Worm (Caenorhabditis elegans): ENCODE data around the gene npp-15.
A peak's percentile ranks its signal among the peaks of the same experiment; 100 is the strongest.

The npp-15 gene

ce11 chrIII:7972687-7973086 lies 43.8 kb downstream of the npp-15 start:
- no peak for TF ChIP-seq ref-1 (GFP tag; conservative IDR thresholded peaks at IDR 0.05)

DNA sequence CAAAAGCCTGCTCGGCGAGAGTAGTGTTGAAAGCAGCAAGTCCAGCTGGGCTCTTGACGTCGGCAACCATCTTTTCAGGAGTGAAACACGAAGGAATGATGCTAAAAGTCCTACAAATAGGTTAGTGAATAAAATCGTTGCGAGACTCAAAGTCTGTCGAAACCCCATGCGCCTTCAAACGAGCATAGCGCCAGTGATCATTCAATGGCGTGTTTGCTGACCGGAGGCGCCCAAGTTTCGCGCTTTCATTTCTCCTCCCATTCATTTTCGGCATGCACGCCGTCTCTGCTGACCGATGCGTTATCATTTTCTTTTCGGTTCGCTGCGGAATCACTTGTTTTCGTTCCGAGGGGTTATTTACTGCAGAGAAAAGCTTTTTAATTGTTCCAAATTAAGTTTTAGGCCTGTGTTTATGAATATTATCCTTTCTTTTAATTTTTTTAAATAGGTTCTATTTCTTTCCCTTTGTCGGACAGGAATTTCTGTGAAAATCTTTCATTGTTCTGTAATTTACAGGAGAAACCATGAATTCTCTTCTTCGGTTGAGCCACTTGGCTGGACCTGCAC lies 44.4 kb downstream of the npp-15 start, which contains the start of the genes eef-1B.1 and aco-2:
eef-1B.1 (minus strand) TSS at position 186 of the 567 bp plus-strand sequence.
aco-2 (plus strand) TSS at position 517 of the 567 bp plus-strand sequence.
- TF ChIP-seq cog-1 (tag; optimal IDR thresholded peaks at IDR 0.05) (peak; percentile 1), med-1 (GFP tag; optimal IDR thresholded peaks at IDR 0.05; ENCODE audit: insufficient read depth) (no peak)

ce11 chrIII:7973968-7974607 lies 45.2 kb downstream of the npp-15 start:
- TF ChIP-seq ref-1 (GFP tag; conservative IDR thresholded peaks at IDR 0.05) (no peak), T22C8.4 (GFP tag; IDR thresholded peaks at IDR 0.05) (no peak), ztf-29 (GFP tag; IDR thresholded peaks at IDR 0.05) (no peak), cog-1 (tag; optimal IDR thresholded peaks at IDR 0.05) (no peak), flt-1 (GFP tag; IDR thresholded peaks at IDR 0.05) (no peak), med-1 (GFP tag; optimal IDR thresholded peaks at IDR 0.05; ENCODE audit: insufficient read depth) (no peak), klf-2 (GFP tag; conservative IDR thresholded peaks at IDR 0.05) (no peak), tab-1 (GFP tag; IDR thresholded peaks at IDR 0.05) (no peak), ztf-23 (GFP tag; IDR thresholded peaks at IDR 0.05) (no peak)

DNA sequence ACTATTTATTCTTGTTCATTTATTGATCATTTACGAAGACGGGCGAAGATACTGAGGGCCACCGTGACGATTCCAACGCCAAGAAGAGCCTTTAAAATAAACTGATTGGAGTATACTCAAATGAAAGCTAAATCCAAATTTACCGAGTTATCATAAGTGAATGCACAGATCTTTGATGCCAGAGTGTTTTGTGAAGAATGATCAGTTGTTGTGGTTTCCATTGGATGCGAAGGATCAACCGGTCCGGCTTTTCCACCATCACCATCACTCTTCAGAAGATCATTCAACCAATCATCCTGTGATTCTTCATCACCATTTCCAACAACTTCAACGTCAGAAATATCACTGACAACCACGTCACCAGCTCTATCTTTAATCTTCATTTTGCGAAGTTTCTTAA lies 48.4 kb downstream of the npp-15 start:
- no peak for TF ChIP-seq ztf-23 (GFP tag; IDR thresholded peaks at IDR 0.05)
- no peak for TF ChIP-seq ref-1 (GFP tag; conservative IDR thresholded peaks at IDR 0.05)
- no peak for TF ChIP-seq ztf-29 (GFP tag; IDR thresholded peaks at IDR 0.05)
- no peak for TF ChIP-seq cog-1 (tag; optimal IDR thresholded peaks at IDR 0.05)
- no peak for TF ChIP-seq klf-2 (GFP tag; conservative IDR thresholded peaks at IDR 0.05)
- no peak for TF ChIP-seq tab-1 (GFP tag; IDR thresholded peaks at IDR 0.05)
- no peak for TF ChIP-seq flt-1 (GFP tag; IDR thresholded peaks at IDR 0.05)
- no peak for TF ChIP-seq med-1 (GFP tag; optimal IDR thresholded peaks at IDR 0.05; ENCODE audit: insufficient read depth)
- no peak for TF ChIP-seq T22C8.4 (GFP tag; IDR thresholded peaks at IDR 0.05)

ce11 chrIII:7977777-7978176 lies 48.9 kb downstream of the npp-15 start, which contains the start of gene C06G4.4:
Gene C06G4.4, minus strand, starts transcription at chrIII:7977812.
- TF ChIP-seq ref-1 (GFP tag; conservative IDR thresholded peaks at IDR 0.05) (no peak), ztf-23 (GFP tag; IDR thresholded peaks at IDR 0.05) (no peak)

- TF ChIP-seq ztf-23 (GFP tag; IDR thresholded peaks at IDR 0.05): no peak
- TF ChIP-seq med-1 (GFP tag; optimal IDR thresholded peaks at IDR 0.05; ENCODE audit: insufficient read depth): no peak
- no peak for TF ChIP-seq tab-1 (GFP tag; IDR thresholded peaks at IDR 0.05)
- TF ChIP-seq cog-1 (tag; optimal IDR thresholded peaks at IDR 0.05): no peak
These were observed 49.4 kb downstream of the npp-15 start for ce11 chrIII:7978289-7978688.

DNA sequence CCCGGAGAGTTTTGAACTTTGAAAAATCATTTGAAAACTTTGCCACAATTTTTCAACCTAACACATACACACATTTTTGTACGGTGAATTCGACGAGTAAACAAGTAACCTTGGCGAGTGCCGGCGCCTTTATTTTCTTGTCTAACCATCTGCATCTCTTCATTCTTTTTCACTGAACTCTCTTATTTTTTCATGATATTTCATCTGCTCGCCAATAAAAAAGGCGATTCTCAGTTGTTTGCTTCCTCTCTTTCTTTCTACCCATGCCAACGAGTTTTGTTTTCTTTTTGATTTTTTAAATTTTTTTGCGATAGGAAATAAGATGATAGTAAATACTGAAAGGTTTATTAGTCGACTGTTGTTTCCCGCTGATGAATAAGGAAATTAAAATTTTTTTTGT lies 49.9 kb downstream of the npp-15 start:
- TF ChIP-seq ztf-23 (GFP tag; IDR thresholded peaks at IDR 0.05) (no peak), tab-1 (GFP tag; IDR thresholded peaks at IDR 0.05) (no peak), klf-2 (GFP tag; conservative IDR thresholded peaks at IDR 0.05) (no peak), flt-1 (GFP tag; IDR thresholded peaks at IDR 0.05) (no peak), ztf-29 (GFP tag; IDR thresholded peaks at IDR 0.05) (no peak), T22C8.4 (GFP tag; IDR thresholded peaks at IDR 0.05) (no peak)

ce11 chrIII:7979659-7980058 lies 50.8 kb downstream of the npp-15 start, which contains the start of gene clp-1:
Gene clp-1, plus strand, starts transcription at chrIII:7979959.
- TF ChIP-seq ztf-29 (GFP tag; IDR thresholded peaks at IDR 0.05) (no peak), ztf-23 (GFP tag; IDR thresholded peaks at IDR 0.05) (no peak), cog-1 (tag; optimal IDR thresholded peaks at IDR 0.05) (no peak), ref-1 (GFP tag; conservative IDR thresholded peaks at IDR 0.05) (no peak), flt-1 (GFP tag; IDR thresholded peaks at IDR 0.05) (no peak), T22C8.4 (GFP tag; IDR thresholded peaks at IDR 0.05) (no peak), tab-1 (GFP tag; IDR thresholded peaks at IDR 0.05) (no peak), med-1 (GFP tag; optimal IDR thresholded peaks at IDR 0.05; ENCODE audit: insufficient read depth) (no peak), klf-2 (GFP tag; conservative IDR thresholded peaks at IDR 0.05) (no peak)

- TF ChIP-seq flt-1 (GFP tag; IDR thresholded peaks at IDR 0.05) (no peak), T22C8.4 (GFP tag; IDR thresholded peaks at IDR 0.05) (no peak), cog-1 (tag; optimal IDR thresholded peaks at IDR 0.05) (no peak), ref-1 (GFP tag; conservative IDR thresholded peaks at IDR 0.05) (no peak), med-1 (GFP tag; optimal IDR thresholded peaks at IDR 0.05; ENCODE audit: insufficient read depth) (no peak), ztf-29 (GFP tag; IDR thresholded peaks at IDR 0.05) (no peak), klf-2 (GFP tag; conservative IDR thresholded peaks at IDR 0.05) (no peak), ztf-23 (GFP tag; IDR thresholded peaks at IDR 0.05) (no peak), tab-1 (GFP tag; IDR thresholded peaks at IDR 0.05) (no peak)
These were observed 52.4 kb downstream of the npp-15 start for ce11 chrIII:7981233-7981632.

DNA sequence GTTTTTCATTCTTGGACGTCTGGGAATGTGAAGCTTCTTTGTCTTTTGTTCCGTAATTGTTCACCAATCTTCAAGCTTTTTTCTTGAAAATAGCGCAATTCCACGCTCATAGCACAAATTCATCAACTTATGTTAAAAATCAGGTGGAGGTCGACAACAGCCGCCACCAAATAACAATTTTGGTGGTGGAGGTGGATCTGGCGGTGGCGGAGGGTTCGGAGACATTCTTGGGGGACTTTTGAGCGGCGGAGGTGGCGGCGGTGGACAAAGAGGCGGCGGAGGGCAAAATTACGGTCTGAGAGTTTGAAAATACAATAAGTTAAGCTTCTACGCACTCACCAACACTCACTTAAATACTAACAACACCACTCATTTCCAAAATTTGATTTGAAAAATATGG lies 53.1 kb downstream of the npp-15 start:
- no peak for TF ChIP-seq flt-1 (GFP tag; IDR thresholded peaks at IDR 0.05)
- TF ChIP-seq klf-2 (GFP tag; conservative IDR thresholded peaks at IDR 0.05): no peak
- no peak for TF ChIP-seq med-1 (GFP tag; optimal IDR thresholded peaks at IDR 0.05; ENCODE audit: insufficient read depth)
- no peak for TF ChIP-seq cog-1 (tag; optimal IDR thresholded peaks at IDR 0.05)
- TF ChIP-seq T22C8.4 (GFP tag; IDR thresholded peaks at IDR 0.05): no peak
